Fruit fly (Drosophila melanogaster) S2 (cell line): ENCODE measurements around the gene CG18649.

Experiments
- CG8478 ChIP-seq: fragments of >200 bp; optimal IDR thresholded peaks from 2 replicates; lab custom pipeline; 2018
- CTCF ChIP-seq, 2 experiments: fragments of >200 bp; optimal IDR thresholded peaks; 2 replicates each; lab custom pipeline; 2018

- TF ChIP-seq CG8478 (lab: Kevin White, UChicago) (no peak), CTCF (optimal IDR thresholded peaks at IDR 0.05; lab: Kevin White, UChicago) (no peak)
Measured at dm6 chr3L:15010601-15011000, 43.3 kb downstream of the CG18649 start.
